Fruit fly (Drosophila melanogaster) S2 (cell line): ENCODE data around the gene CG14132.

Source experiments
- CG8478 ChIP-seq: fragments of >200 bp; optimal IDR thresholded peaks from 2 replicates; lab custom pipeline; 2018
- CTCF ChIP-seq, 2 experiments: fragments of >200 bp; optimal IDR thresholded peaks; 2 replicates each; lab custom pipeline; 2018

The CG14132 gene

dm6 chr3L:11680298-11680697, 34.8 kb downstream of the CG14132 start, which contains the start of gene CG32085:
Gene CG32085 (minus strand): TSS chr3L:11680344.
- TF ChIP-seq CTCF (optimal IDR thresholded peaks at IDR 0.05; lab: Kevin White, UChicago): no peak
- TF ChIP-seq CG8478: no peak

- TF ChIP-seq CTCF (optimal IDR thresholded peaks at IDR 0.05; lab: Kevin White, UChicago): no peak
- TF ChIP-seq CG8478: no peak
Observed at dm6 chr3L:11678313-11678817, 36.7 kb downstream of the CG14132 start.
